Worm (Caenorhabditis elegans): Measurements from ENCODE around the gene sqv-3.

- no peak for TF ChIP-seq nhr-12 (tag; optimal IDR thresholded peaks at IDR 0.05)
- TF ChIP-seq ama-1 (optimal IDR thresholded peaks at IDR 0.05): no peak
- no peak for TF ChIP-seq pag-3 (tag; optimal IDR thresholded peaks at IDR 0.05; ENCODE audit: borderline replicate concordance, insufficient read depth)
- no peak for TF ChIP-seq lin-35 (GFP tag; optimal IDR thresholded peaks at IDR 0.05)
- TF ChIP-seq ceh-8 (GFP tag; optimal IDR thresholded peaks at IDR 0.05): no peak
These were observed 37.7 kb upstream of the sqv-3 start for ce11 chrIII:9817894-9818293.

Data from whole organism, L1 larva.